Worm (Caenorhabditis elegans): ENCODE data around the gene F36A4.2.
A peak's percentile ranks its signal among the peaks of the same experiment; 100 is the strongest.

Gene F36A4.2

DNA sequence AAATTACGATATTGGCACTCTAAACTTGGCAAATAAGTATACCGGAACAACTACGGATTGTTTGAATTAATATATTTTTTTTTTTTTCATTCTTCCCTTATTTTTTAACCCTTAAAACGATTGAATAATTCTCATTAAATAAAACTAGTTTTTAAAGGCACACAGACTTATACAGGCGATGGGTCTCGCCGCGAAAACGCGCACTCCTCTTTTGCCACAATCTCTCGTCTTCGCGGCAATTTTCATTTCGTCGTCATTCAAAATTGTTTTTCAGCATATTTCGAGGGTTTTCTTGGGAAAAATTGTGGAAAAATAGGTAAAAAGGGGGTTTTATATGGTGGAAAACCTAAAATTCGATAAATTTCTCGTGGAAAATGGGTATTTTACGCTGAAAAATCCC is 23.7 kb upstream of the F36A4.2 start (continued):
- no peak for TF ChIP-seq nhr-43 (tag; optimal IDR thresholded peaks at IDR 0.05; ENCODE audit: poor library complexity, severe bottlenecking)
- no peak for TF ChIP-seq ceh-28 (tag; optimal IDR thresholded peaks at IDR 0.05)
- peak; percentile 31 for TF ChIP-seq lin-39 (tag; optimal IDR thresholded peaks at IDR 0.05)
- no peak for TF ChIP-seq elt-1 (tag; optimal IDR thresholded peaks at IDR 0.05)
- TF ChIP-seq nhr-237 (tag; optimal IDR thresholded peaks at IDR 0.05), result no peak
- TF ChIP-seq fkh-2 (tag; optimal IDR thresholded peaks at IDR 0.05), result no peak

DNA sequence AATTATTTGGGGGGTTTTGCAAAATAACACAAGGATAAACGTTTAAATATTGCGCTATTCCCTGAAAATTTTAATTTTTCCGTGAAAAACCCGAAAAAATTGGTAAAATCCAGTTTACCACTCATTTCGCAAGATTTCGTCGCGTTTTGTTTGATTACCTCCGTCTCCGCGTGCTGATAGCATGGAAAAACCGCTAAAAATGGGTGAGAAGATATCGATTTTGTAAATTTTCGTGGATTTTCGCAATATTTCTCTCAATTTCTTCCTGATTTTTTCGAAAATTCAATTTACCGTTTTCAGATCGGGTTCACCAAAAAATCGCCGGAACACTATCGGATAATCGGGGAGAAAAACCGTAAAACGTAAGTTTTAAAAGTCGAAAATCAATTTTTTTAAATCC is 23.3 kb upstream of the F36A4.2 start, which contains the start of gene ama-1:
Gene ama-1, plus strand, starts transcription at position 301 of the 400 bp plus-strand sequence.
- TF ChIP-seq nhr-28 (tag; optimal IDR thresholded peaks at IDR 0.05) (no peak), nhr-23 (tag; optimal IDR thresholded peaks at IDR 0.05) (no peak), egl-5 (tag; optimal IDR thresholded peaks at IDR 0.05) (no peak), sea-2 (GFP tag; optimal IDR thresholded peaks at IDR 0.05) (no peak), nhr-77 (tag; optimal IDR thresholded peaks at IDR 0.05) (no peak), nhr-43 (tag; optimal IDR thresholded peaks at IDR 0.05; ENCODE audit: poor library complexity, severe bottlenecking) (no peak), nfya-1 (tag; optimal IDR thresholded peaks at IDR 0.05; ENCODE audit: insufficient read depth) (no peak), elt-2 (tag; optimal IDR thresholded peaks at IDR 0.05) (no peak), unc-62 (GFP tag; optimal IDR thresholded peaks at IDR 0.05) (no peak), ceh-28 (tag; optimal IDR thresholded peaks at IDR 0.05) (no peak), skn-1 (tag; optimal IDR thresholded peaks at IDR 0.05) (no peak), nhr-237 (tag; optimal IDR thresholded peaks at IDR 0.05) (no peak)

DNA sequence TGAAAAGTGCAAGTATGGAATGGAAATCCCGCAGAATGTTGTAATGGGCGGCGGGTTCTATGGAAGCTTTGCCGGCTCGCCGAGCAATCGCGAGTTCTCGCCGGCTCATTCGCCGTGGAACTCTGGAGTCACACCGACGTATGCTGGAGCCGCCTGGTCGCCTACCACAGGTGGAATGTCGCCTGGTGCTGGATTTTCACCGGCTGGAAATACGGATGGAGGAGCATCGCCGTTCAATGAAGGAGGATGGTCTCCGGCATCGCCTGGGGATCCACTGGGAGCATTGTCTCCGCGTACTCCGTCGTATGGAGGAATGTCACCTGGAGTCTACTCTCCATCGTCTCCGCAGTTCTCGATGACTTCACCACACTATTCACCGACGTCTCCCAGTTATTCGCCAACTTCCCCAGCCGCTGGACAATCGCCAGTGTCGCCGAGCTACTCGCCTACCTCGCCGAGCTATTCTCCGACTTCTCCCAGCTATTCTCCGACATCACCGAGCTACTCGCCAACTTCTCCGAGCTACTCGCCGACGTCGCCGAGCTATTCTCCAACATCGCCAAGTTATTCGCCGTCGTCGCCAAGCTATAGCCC is 15.9 kb upstream of the F36A4.2 start:
- TF ChIP-seq elt-1 (tag; optimal IDR thresholded peaks at IDR 0.05), result no peak
- no peak for TF ChIP-seq fkh-10 (GFP tag; optimal IDR thresholded peaks at IDR 0.05)
- TF ChIP-seq ZK546.5 (tag; optimal IDR thresholded peaks at IDR 0.05), result no peak
- TF ChIP-seq nhr-12 (tag; optimal IDR thresholded peaks at IDR 0.05), result no peak
- TF ChIP-seq daf-12 (tag; optimal IDR thresholded peaks at IDR 0.05), result no peak
- no peak for TF ChIP-seq lsy-12 (tag; optimal IDR thresholded peaks at IDR 0.05)
- TF ChIP-seq nfya-1 (tag; optimal IDR thresholded peaks at IDR 0.05; ENCODE audit: insufficient read depth), result no peak
- TF ChIP-seq R02D3.7 (tag; optimal IDR thresholded peaks at IDR 0.05), result no peak
- no peak for TF ChIP-seq nhr-67 (tag; optimal IDR thresholded peaks at IDR 0.05)
- no peak for TF ChIP-seq nhr-23 (tag; optimal IDR thresholded peaks at IDR 0.05)
- TF ChIP-seq egl-5 (tag; optimal IDR thresholded peaks at IDR 0.05), result no peak
- TF ChIP-seq ztf-4 (tag; optimal IDR thresholded peaks at IDR 0.05), result no peak
- no peak for TF ChIP-seq ceh-16 (tag; optimal IDR thresholded peaks at IDR 0.05)
- no peak for TF ChIP-seq ama-1 (optimal IDR thresholded peaks at IDR 0.05)
- no peak for TF ChIP-seq mml-1 (tag; optimal IDR thresholded peaks at IDR 0.05)
- TF ChIP-seq nhr-43 (tag; optimal IDR thresholded peaks at IDR 0.05; ENCODE audit: poor library complexity, severe bottlenecking), result no peak
- TF ChIP-seq ceh-9 (tag; optimal IDR thresholded peaks at IDR 0.05), result no peak
- no peak for TF ChIP-seq nhr-76 (tag; optimal IDR thresholded peaks at IDR 0.05)

DNA sequence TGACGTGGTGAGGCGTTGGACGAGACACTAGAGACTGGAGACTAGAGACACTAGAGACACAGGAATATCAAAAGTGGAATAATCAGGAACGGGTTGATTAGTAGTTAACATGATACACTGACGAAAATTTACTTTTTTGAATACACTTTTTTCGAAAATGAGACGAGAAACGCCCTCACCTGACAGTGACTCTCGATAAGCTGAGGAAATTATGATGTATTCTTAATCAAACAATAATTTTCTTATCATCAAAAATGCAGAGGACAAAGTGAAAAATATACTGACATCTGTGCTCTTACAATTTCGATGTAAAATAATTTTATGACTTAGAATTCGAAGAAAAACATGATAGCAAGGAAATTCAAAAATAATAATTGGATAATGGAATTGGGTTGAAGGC is 11.6 kb upstream of the F36A4.2 start:
- TF ChIP-seq fkh-2 (tag; optimal IDR thresholded peaks at IDR 0.05) (no peak), nhr-76 (tag; optimal IDR thresholded peaks at IDR 0.05) (no peak), nhr-12 (tag; optimal IDR thresholded peaks at IDR 0.05) (no peak), nhr-77 (tag; optimal IDR thresholded peaks at IDR 0.05) (no peak), nhr-67 (tag; optimal IDR thresholded peaks at IDR 0.05) (no peak), jun-1 (tag; optimal IDR thresholded peaks at IDR 0.05) (peak; percentile 3), elt-2 (tag; optimal IDR thresholded peaks at IDR 0.05) (peak; percentile 82), pqm-1 (tag; optimal IDR thresholded peaks at IDR 0.05) (peak; percentile 12), nhr-23 (tag; optimal IDR thresholded peaks at IDR 0.05) (no peak), nhr-25 (tag; optimal IDR thresholded peaks at IDR 0.05) (no peak), pha-4 (tag; optimal IDR thresholded peaks at IDR 0.05) (no peak), fkh-10 (GFP tag; optimal IDR thresholded peaks at IDR 0.05) (no peak), nhr-11 (tag; optimal IDR thresholded peaks at IDR 0.05) (no peak)

DNA sequence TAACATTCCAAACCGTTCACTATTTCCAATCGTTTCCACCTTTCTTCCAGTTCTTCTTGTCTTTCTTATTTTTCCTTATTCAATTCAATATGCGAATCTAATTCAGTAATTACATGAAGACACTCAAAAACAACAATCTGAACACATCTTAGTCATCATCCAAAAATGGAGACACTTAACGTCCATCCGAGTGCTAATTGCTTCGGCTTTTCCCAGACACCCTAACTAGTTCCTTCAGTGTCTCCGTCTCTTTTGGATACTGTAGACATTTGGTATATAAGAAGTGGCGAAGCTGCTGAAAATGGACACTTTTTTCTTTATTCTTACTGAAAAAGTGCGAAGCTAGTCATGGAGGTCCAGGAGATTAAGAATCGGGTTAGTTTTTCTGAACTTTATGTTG is 8.0 kb upstream of the F36A4.2 start, which contains the start of gene col-33:
Gene col-33, plus strand, starts transcription at position 301 of the 400 bp plus-strand sequence.
- TF ChIP-seq jun-1 (tag; optimal IDR thresholded peaks at IDR 0.05), result no peak
- no peak for TF ChIP-seq ztf-11 (tag; optimal IDR thresholded peaks at IDR 0.05)
- TF ChIP-seq mml-1 (tag; optimal IDR thresholded peaks at IDR 0.05), result no peak
- TF ChIP-seq elt-1 (tag; optimal IDR thresholded peaks at IDR 0.05), result no peak
- no peak for TF ChIP-seq fkh-2 (tag; optimal IDR thresholded peaks at IDR 0.05)
- TF ChIP-seq nhr-76 (tag; optimal IDR thresholded peaks at IDR 0.05), result no peak
- TF ChIP-seq hmg-11 (tag; optimal IDR thresholded peaks at IDR 0.05), result no peak
- no peak for TF ChIP-seq ama-1 (optimal IDR thresholded peaks at IDR 0.05)
- TF ChIP-seq pqm-1 (tag; optimal IDR thresholded peaks at IDR 0.05), result no peak
- TF ChIP-seq snpc-4 (tag; optimal IDR thresholded peaks at IDR 0.05), result no peak
- TF ChIP-seq nhr-77 (tag; optimal IDR thresholded peaks at IDR 0.05), result no peak
- no peak for TF ChIP-seq tbx-2 (tag; optimal IDR thresholded peaks at IDR 0.05)
- no peak for TF ChIP-seq R02D3.7 (tag; optimal IDR thresholded peaks at IDR 0.05)

Data from whole organism, L3 larva.